Worm (Caenorhabditis elegans) whole organism, midembryonic: ENCODE data around the gene gst-15.

Experiments
- T22C8.4 ChIP-seq: fragments of 200-800 bp; sonication (Bioruptor generic); IDR thresholded peaks from 2 replicates; pipeline ENCODE4 v1.3.6; 2022; ENCODE audit warnings: missing genetic modification characterization, missing compliant biosample characterization
- cog-1 ChIP-seq: sonication (generic microtip); optimal IDR thresholded peaks from 2 replicates; lab custom pipeline; 2016; ENCODE audit warnings: missing genetic modification characterization, missing compliant biosample characterization
- flt-1 ChIP-seq: fragments of 200-800 bp; sonication (Bioruptor generic); IDR thresholded peaks from 2 replicates; pipeline ENCODE4 v1.3.6; 2022; ENCODE audit warnings: missing genetic modification characterization, missing compliant biosample characterization
- klf-2 ChIP-seq: fragments of 200-800 bp; sonication (Bioruptor generic); conservative IDR thresholded peaks from 2 replicates; pipeline ENCODE4 v1.3.6; 2022; ENCODE audit warnings: missing genetic modification reagents, missing genetic modification characterization, missing compliant biosample characterization
- med-1 ChIP-seq: sonication (generic microtip); optimal IDR thresholded peaks from 2 replicates; lab custom pipeline; 2017; ENCODE audit warnings: missing genetic modification characterization, mild to moderate bottlenecking, missing compliant biosample characterization, antibody characterized with exemption, missing genetic modification reagents; ENCODE audit not compliant: insufficient read depth
- ref-1 ChIP-seq: fragments of 200-800 bp; sonication (Bioruptor generic); conservative IDR thresholded peaks from 2 replicates; pipeline ENCODE4 v1.3.6; 2022; ENCODE audit warnings: missing genetic modification reagents, missing genetic modification characterization, missing compliant biosample characterization
- tab-1 ChIP-seq: fragments of 200-800 bp; sonication (Bioruptor generic); IDR thresholded peaks from 2 replicates; pipeline ENCODE4 v1.3.6; 2022; ENCODE audit warnings: missing genetic modification characterization, missing compliant biosample characterization
- ztf-23 ChIP-seq: fragments of 200-800 bp; sonication (Bioruptor generic); IDR thresholded peaks from 2 replicates; pipeline ENCODE4 v1.3.6; 2022; ENCODE audit warnings: missing genetic modification reagents, missing genetic modification characterization, missing compliant biosample characterization
- ztf-29 ChIP-seq: fragments of 200-800 bp; sonication (Bioruptor generic); IDR thresholded peaks from 2 replicates; pipeline ENCODE4 v1.3.6; 2022; ENCODE audit warnings: missing genetic modification reagents, missing genetic modification characterization, missing compliant biosample characterization

Gene gst-15

ce11 chrII:13614516-13614915, 1.5 kb upstream of the gst-15 start:
- TF ChIP-seq tab-1 (no peak), ztf-29 (GFP tag; lab: Robert Waterston, UW) (no peak), cog-1 (tag; lab: Kevin White, UChicago) (no peak)

DNA sequence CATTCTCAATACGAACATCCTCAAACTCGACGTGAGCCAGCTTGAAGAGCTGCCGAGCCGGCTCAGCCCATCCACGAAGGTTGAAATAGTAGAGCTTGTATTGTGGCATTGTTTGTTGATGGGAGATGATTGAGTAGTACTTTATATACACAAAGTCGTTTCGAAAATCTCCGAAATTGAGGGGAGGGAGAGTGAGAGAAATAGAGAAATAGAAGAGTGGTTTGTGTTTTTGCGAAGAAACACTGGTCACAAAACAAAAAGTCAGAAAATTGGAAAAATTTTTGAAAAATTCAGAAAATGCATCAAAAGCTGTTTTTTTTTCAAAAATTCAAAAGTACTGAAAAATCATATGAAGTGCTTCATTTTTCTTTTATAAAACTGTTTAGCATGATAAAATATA, 1.8 kb downstream of the gst-15 start, which contains the start of gene gst-24:
Gene gst-24, minus strand, starts transcription at position 181 of the 400 bp plus-strand sequence.
- no peak for TF ChIP-seq T22C8.4 (GFP tag; lab: Robert Waterston, UW)
- TF ChIP-seq tab-1: no peak
- no peak for TF ChIP-seq flt-1 (GFP tag; lab: Robert Waterston, UW)
- TF ChIP-seq med-1 (GFP tag; lab: Kevin White, UChicago): no peak
- no peak for TF ChIP-seq ref-1 (GFP tag; lab: Robert Waterston, UW)
- TF ChIP-seq cog-1 (tag; lab: Kevin White, UChicago): no peak
- TF ChIP-seq klf-2 (GFP tag; lab: Robert Waterston, UW): no peak

DNA sequence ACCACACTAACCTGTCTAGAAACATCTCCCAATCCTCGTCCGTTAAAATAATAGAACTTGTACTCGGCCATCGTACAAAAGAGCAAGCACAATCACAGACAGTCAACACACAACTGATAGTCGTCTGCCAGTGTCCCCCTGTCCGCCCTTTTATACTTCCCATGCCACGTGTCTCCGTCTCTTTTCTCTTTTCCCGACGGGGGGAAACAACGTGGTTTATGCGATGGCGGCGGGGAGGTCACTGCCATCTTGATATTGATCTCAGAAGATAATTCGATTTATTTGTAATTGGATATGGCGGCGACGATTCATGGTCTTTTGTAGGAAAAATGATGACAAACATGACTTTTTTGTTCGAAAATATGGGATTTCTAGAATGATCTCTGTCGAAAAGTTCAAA, 3.3 kb downstream of the gst-15 start, which contains the start of gene gst-20:
Gene gst-20, minus strand, starts transcription at position 170 of the 400 bp plus-strand sequence.
- TF ChIP-seq flt-1 (GFP tag; lab: Robert Waterston, UW) (no peak), ztf-29 (GFP tag; lab: Robert Waterston, UW) (no peak), ref-1 (GFP tag; lab: Robert Waterston, UW) (no peak), ztf-23 (GFP tag; lab: Robert Waterston, UW) (no peak), cog-1 (tag; lab: Kevin White, UChicago) (no peak), T22C8.4 (GFP tag; lab: Robert Waterston, UW) (no peak), klf-2 (GFP tag; lab: Robert Waterston, UW) (no peak), tab-1 (no peak), med-1 (GFP tag; lab: Kevin White, UChicago) (no peak)

- TF ChIP-seq cog-1 (tag; lab: Kevin White, UChicago): no peak
- no peak for TF ChIP-seq klf-2 (GFP tag; lab: Robert Waterston, UW)
- TF ChIP-seq ref-1 (GFP tag; lab: Robert Waterston, UW): no peak
- no peak for TF ChIP-seq ztf-29 (GFP tag; lab: Robert Waterston, UW)
- TF ChIP-seq flt-1 (GFP tag; lab: Robert Waterston, UW): no peak
- TF ChIP-seq med-1 (GFP tag; lab: Kevin White, UChicago): no peak
- TF ChIP-seq ztf-23 (GFP tag; lab: Robert Waterston, UW): no peak
- no peak for TF ChIP-seq tab-1
- TF ChIP-seq T22C8.4 (GFP tag; lab: Robert Waterston, UW): no peak
Measured at ce11 chrII:13600904-13601303, 12.1 kb downstream of the gst-15 start, which contains the start of gene csp-1. Gene csp-1 (plus strand): TSS chrII:13601204.

DNA sequence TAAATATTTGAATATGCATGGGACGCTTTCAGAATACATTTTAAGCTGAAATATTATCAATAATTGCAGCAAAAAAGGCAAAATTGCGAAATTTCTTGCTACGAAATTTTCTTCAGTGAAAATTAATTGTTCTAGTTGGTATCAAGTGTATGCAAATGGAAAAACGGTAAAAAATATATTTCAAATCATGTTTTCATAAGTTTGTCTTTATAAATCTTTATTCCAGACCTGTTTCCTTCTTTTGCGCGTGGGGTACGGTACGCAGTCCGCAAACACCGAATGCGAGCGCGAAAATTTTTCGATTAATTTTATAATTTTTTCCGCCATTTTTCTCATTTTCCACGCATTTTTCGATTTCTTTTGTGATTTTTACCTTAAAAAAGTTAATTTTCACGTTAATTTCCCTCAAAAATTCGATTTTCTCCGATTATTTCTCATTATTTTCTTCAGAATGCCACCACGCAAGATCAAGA, 16.5 kb downstream of the gst-15 start, which contains the start of the genes fbxc-23 and csc-1:
Gene fbxc-23, minus strand, starts transcription at position 51 of the 473 bp plus-strand sequence.
Gene csc-1, plus strand, starts transcription at position 451 of the 473 bp plus-strand sequence.
- TF ChIP-seq klf-2 (GFP tag; lab: Robert Waterston, UW) (no peak), cog-1 (tag; lab: Kevin White, UChicago) (no peak), ztf-29 (GFP tag; lab: Robert Waterston, UW) (no peak), ref-1 (GFP tag; lab: Robert Waterston, UW) (no peak), tab-1 (no peak), ztf-23 (GFP tag; lab: Robert Waterston, UW) (no peak), med-1 (GFP tag; lab: Kevin White, UChicago) (no peak), T22C8.4 (GFP tag; lab: Robert Waterston, UW) (no peak), flt-1 (GFP tag; lab: Robert Waterston, UW) (no peak)

ce11 chrII:13595279-13595678, 17.7 kb downstream of the gst-15 start:
- TF ChIP-seq ztf-29 (GFP tag; lab: Robert Waterston, UW) (no peak), med-1 (GFP tag; lab: Kevin White, UChicago) (no peak), klf-2 (GFP tag; lab: Robert Waterston, UW) (no peak), ztf-23 (GFP tag; lab: Robert Waterston, UW) (no peak), cog-1 (tag; lab: Kevin White, UChicago) (no peak), T22C8.4 (GFP tag; lab: Robert Waterston, UW) (no peak), tab-1 (no peak), ref-1 (GFP tag; lab: Robert Waterston, UW) (no peak), flt-1 (GFP tag; lab: Robert Waterston, UW) (no peak)

DNA sequence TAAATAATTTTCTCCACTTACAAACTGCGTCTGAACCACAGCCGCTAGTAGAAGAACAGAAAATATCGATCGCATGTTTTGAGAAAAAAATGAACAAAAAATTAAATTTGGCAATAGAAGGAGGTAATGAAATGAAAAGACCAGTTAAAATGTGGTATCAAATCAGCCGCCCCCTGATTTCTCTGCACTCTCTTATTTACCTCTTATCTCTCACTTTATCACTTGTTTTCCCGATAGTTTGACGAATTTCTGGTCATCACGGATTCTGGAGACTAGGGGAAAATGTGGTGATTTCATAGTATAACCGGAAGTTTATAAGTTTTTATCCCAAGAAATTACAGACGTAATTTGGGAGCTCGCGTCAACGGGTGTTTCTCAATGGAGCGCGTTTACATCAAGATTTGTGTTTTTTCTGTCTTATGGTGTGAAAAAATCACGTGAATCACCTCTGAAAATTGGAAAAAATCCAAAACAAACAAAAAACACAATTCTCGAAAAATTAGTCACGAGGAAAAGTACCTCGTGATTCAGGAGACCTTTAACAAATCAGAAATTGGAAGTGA, 19.3 kb downstream of the gst-15 start, which contains the start of gene clec-146:
Gene clec-146, minus strand, starts transcription at position 116 of the 563 bp plus-strand sequence.
- TF ChIP-seq T22C8.4 (GFP tag; lab: Robert Waterston, UW): no peak
- no peak for TF ChIP-seq ztf-23 (GFP tag; lab: Robert Waterston, UW)
- no peak for TF ChIP-seq cog-1 (tag; lab: Kevin White, UChicago)
- TF ChIP-seq ztf-29 (GFP tag; lab: Robert Waterston, UW): no peak
- TF ChIP-seq tab-1: no peak
- TF ChIP-seq klf-2 (GFP tag; lab: Robert Waterston, UW): no peak
- TF ChIP-seq med-1 (GFP tag; lab: Kevin White, UChicago): no peak
- TF ChIP-seq ref-1 (GFP tag; lab: Robert Waterston, UW): no peak
- no peak for TF ChIP-seq flt-1 (GFP tag; lab: Robert Waterston, UW)

DNA sequence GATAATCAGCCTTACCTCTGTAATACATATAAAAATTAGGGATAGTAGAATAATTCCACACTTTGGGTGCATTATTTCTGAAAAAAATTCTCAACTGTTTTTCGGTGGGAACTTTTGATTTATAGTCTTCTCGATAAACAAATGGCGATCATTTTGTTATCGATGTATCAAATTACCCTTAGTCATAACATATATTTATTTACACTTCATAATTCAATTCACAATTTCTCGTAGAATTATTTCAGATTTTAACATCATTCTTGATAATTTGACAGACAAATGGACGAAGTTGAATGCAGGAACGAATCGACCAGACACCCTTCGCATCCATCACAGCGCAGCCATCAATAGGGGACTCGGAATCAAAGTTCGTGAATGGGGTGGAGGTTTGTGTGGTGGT, 22.5 kb downstream of the gst-15 start, which contains the start of gene clec-145:
Gene clec-145, minus strand, starts transcription at position 101 of the 400 bp plus-strand sequence.
- no peak for TF ChIP-seq tab-1
- no peak for TF ChIP-seq ztf-29 (GFP tag; lab: Robert Waterston, UW)
- no peak for TF ChIP-seq T22C8.4 (GFP tag; lab: Robert Waterston, UW)
- TF ChIP-seq cog-1 (tag; lab: Kevin White, UChicago): no peak
- TF ChIP-seq ref-1 (GFP tag; lab: Robert Waterston, UW): no peak
- TF ChIP-seq med-1 (GFP tag; lab: Kevin White, UChicago): no peak
- TF ChIP-seq ztf-23 (GFP tag; lab: Robert Waterston, UW): no peak
- no peak for TF ChIP-seq flt-1 (GFP tag; lab: Robert Waterston, UW)
- TF ChIP-seq klf-2 (GFP tag; lab: Robert Waterston, UW): no peak
